Fruit fly (Drosophila melanogaster) whole organism, embryonic: Measurements from ENCODE around the gene CG11382.

ENCODE experiments used
- Atf3 ChIP-seq: fragments of 200-800 bp; sonication (Bioruptor generic); optimal IDR thresholded peaks from 3 replicates; lab custom pipeline; 2016; ENCODE audit warnings: missing biosample characterization, missing genetic modification characterization
- B-H2 ChIP-seq: fragments of 200-800 bp; sonication (Bioruptor generic); optimal IDR thresholded peaks from 2 replicates; lab custom pipeline; 2018; ENCODE audit warnings: missing biosample characterization, mild to moderate bottlenecking, missing genetic modification characterization
- BtbVII ChIP-seq: fragments of 200-800 bp; sonication (Bioruptor generic); optimal IDR thresholded peaks from 3 replicates; lab custom pipeline; 2017; ENCODE audit warnings: missing biosample characterization, mild to moderate bottlenecking, missing genetic modification characterization
- CG10267 ChIP-seq: fragments of 200-800 bp; sonication (Bioruptor generic); optimal IDR thresholded peaks from 2 replicates; lab custom pipeline; 2018; ENCODE audit warnings: missing biosample characterization, mild to moderate bottlenecking, missing genetic modification characterization, moderate library complexity
- CG10431 ChIP-seq: fragments of 200-800 bp; sonication (Bioruptor generic); optimal IDR thresholded peaks from 3 replicates; lab custom pipeline; 2018; ENCODE audit warnings: missing biosample characterization, mild to moderate bottlenecking, missing genetic modification characterization
- CG10462 ChIP-seq: fragments of 200-800 bp; sonication (Bioruptor generic); optimal IDR thresholded peaks from 2 replicates; lab custom pipeline; 2016; ENCODE audit warnings: missing biosample characterization, missing genetic modification characterization
- CG10959 ChIP-seq: fragments of 200-800 bp; sonication (Bioruptor generic); IDR thresholded peaks from 2 replicates; pipeline ENCODE4 v1.3.6; 2022; ENCODE audit warnings: missing biosample characterization, missing genetic modification characterization
- CG11247 ChIP-seq: fragments of 200-800 bp; sonication (Bioruptor generic); IDR thresholded peaks from 2 replicates; pipeline ENCODE4 v1.3.6; 2022; ENCODE audit warnings: missing biosample characterization, missing genetic modification characterization
- CG12104 ChIP-seq: fragments of 200-800 bp; sonication (Bioruptor generic); optimal IDR thresholded peaks from 3 replicates; lab custom pipeline; 2016; ENCODE audit warnings: missing biosample characterization, missing genetic modification characterization
- CG14965 ChIP-seq: fragments of 200-800 bp; sonication (Bioruptor generic); optimal IDR thresholded peaks from 2 replicates; lab custom pipeline; 2016; ENCODE audit warnings: missing biosample characterization, missing genetic modification characterization, borderline replicate concordance
- CG1647 ChIP-seq: fragments of 200-800 bp; sonication (Bioruptor generic); optimal IDR thresholded peaks from 3 replicates; lab custom pipeline; 2016; ENCODE audit warnings: missing biosample characterization, missing genetic modification characterization
- CG16863 ChIP-seq: fragments of 200-800 bp; sonication (Bioruptor generic); optimal IDR thresholded peaks from 3 replicates; lab custom pipeline; 2016; ENCODE audit warnings: missing biosample characterization, missing genetic modification characterization
- CG17568 ChIP-seq: fragments of 200-800 bp; sonication (Bioruptor generic); optimal IDR thresholded peaks from 2 replicates; lab custom pipeline; 2018; ENCODE audit warnings: missing biosample characterization, mild to moderate bottlenecking, missing genetic modification characterization, moderate library complexity
- CG18011 ChIP-seq: fragments of 200-800 bp; sonication (Bioruptor generic); optimal IDR thresholded peaks from 2 replicates; lab custom pipeline; 2017; ENCODE audit warnings: missing biosample characterization, missing genetic modification characterization, mild to moderate bottlenecking, moderate library complexity, missing genotype
- CG2120 ChIP-seq: fragments of 200-800 bp; sonication (Bioruptor generic); optimal IDR thresholded peaks from 3 replicates; lab custom pipeline; 2016; ENCODE audit warnings: missing biosample characterization, missing genetic modification characterization
- CG5245 ChIP-seq: fragments of 200-800 bp; sonication (Bioruptor generic); optimal IDR thresholded peaks from 3 replicates; lab custom pipeline; 2016; ENCODE audit warnings: missing biosample characterization, missing genetic modification characterization
- CG5953 ChIP-seq: fragments of 200-800 bp; sonication (Bioruptor generic); IDR thresholded peaks from 2 replicates; pipeline ENCODE4 v1.3.6; 2022; ENCODE audit warnings: missing biosample characterization, missing genetic modification characterization
- CG7839 ChIP-seq: fragments of 200-800 bp; sonication (Bioruptor generic); optimal IDR thresholded peaks from 3 replicates; lab custom pipeline; 2018; ENCODE audit warnings: missing biosample characterization, mild to moderate bottlenecking, missing genetic modification characterization, moderate library complexity
- CG7928 ChIP-seq: fragments of 200-800 bp; sonication (Bioruptor generic); optimal IDR thresholded peaks from 2 replicates; lab custom pipeline; 2017; ENCODE audit warnings: missing biosample characterization, mild to moderate bottlenecking, missing genetic modification characterization
- CG8924 ChIP-seq: fragments of 200-800 bp; optimal IDR thresholded peaks from 3 replicates; lab custom pipeline; 2019; ENCODE audit warnings: missing biosample characterization, mild to moderate bottlenecking, missing genetic modification characterization, moderate library complexity
- CHES-1-like ChIP-seq: fragments of 200-800 bp; sonication (Bioruptor generic); optimal IDR thresholded peaks from 2 replicates; lab custom pipeline; 2016; ENCODE audit warnings: missing biosample characterization, missing genetic modification characterization
- Dp ChIP-seq: fragments of 200-800 bp; sonication (Bioruptor generic); optimal IDR thresholded peaks from 2 replicates; lab custom pipeline; 2018; ENCODE audit warnings: missing biosample characterization, mild to moderate bottlenecking, missing genetic modification characterization, moderate library complexity
- H15 ChIP-seq: fragments of 200-800 bp; sonication (Bioruptor generic); IDR thresholded peaks from 3 replicates; pipeline ENCODE4 v1.3.6; 2022; ENCODE audit warnings: missing biosample characterization, missing genetic modification characterization
- HHEX ChIP-seq: fragments of 200-800 bp; sonication (Bioruptor generic); optimal IDR thresholded peaks from 3 replicates; lab custom pipeline; 2017; ENCODE audit warnings: missing biosample characterization, mild to moderate bottlenecking, missing genetic modification characterization, missing genetic modification reagents
- HLH4C ChIP-seq: fragments of 200-800 bp; sonication (Bioruptor generic); IDR thresholded peaks from 3 replicates; pipeline ENCODE4 v1.3.6; 2022; ENCODE audit warnings: missing biosample characterization, missing genetic modification characterization; ENCODE audit not compliant: partially characterized antibody
- Jarid2 ChIP-seq: fragments of 200-800 bp; sonication (Bioruptor generic); optimal IDR thresholded peaks from 3 replicates; lab custom pipeline; 2017; ENCODE audit warnings: mild to moderate bottlenecking, missing biosample characterization, missing genetic modification reagents, missing genetic modification characterization
- Max ChIP-seq: fragments of 200-800 bp; sonication (Bioruptor generic); optimal IDR thresholded peaks from 2 replicates; lab custom pipeline; 2016; ENCODE audit warnings: missing biosample characterization, mild to moderate bottlenecking, missing genetic modification characterization
- Meics ChIP-seq: fragments of 200-800 bp; sonication (Bioruptor generic); optimal IDR thresholded peaks from 2 replicates; lab custom pipeline; 2017; ENCODE audit warnings: missing biosample characterization, mild to moderate bottlenecking, missing genetic modification characterization
- NK7.1 ChIP-seq: fragments of 200-800 bp; sonication (Bioruptor generic); optimal IDR thresholded peaks from 3 replicates; lab custom pipeline; 2016; ENCODE audit warnings: missing biosample characterization, missing genetic modification characterization
- Nf-YB ChIP-seq: fragments of 200-800 bp; sonication (Bioruptor generic); optimal IDR thresholded peaks from 3 replicates; lab custom pipeline; 2019; ENCODE audit warnings: missing biosample characterization, mild to moderate bottlenecking, missing genetic modification characterization, moderate library complexity
- Rx ChIP-seq: fragments of 200-800 bp; sonication (Bioruptor generic); IDR thresholded peaks from 2 replicates; pipeline ENCODE4 v1.3.6; 2022; ENCODE audit warnings: missing biosample characterization, missing genetic modification characterization
- Ssrp ChIP-seq: fragments of 200-800 bp; sonication (Bioruptor generic); optimal IDR thresholded peaks from 2 replicates; lab custom pipeline; 2018; ENCODE audit warnings: missing biosample characterization, mild to moderate bottlenecking, missing genetic modification characterization, moderate library complexity
- Vsx1 ChIP-seq: fragments of 200-800 bp; sonication (Bioruptor generic); optimal IDR thresholded peaks from 2 replicates; lab custom pipeline; 2017; ENCODE audit warnings: missing biosample characterization, mild to moderate bottlenecking, missing genetic modification characterization, missing genetic modification reagents
- al ChIP-seq: fragments of 200-800 bp; sonication (Bioruptor generic); IDR thresholded peaks from 2 replicates; pipeline ENCODE4 v1.3.6; 2022; ENCODE audit warnings: missing biosample characterization, missing genetic modification characterization
- cas ChIP-seq: fragments of 200-800 bp; sonication (Bioruptor generic); IDR thresholded peaks from 2 replicates; pipeline ENCODE4 v1.3.6; 2022; ENCODE audit warnings: missing biosample characterization, missing genetic modification characterization
- cato ChIP-seq: fragments of 200-800 bp; sonication (Bioruptor generic); optimal IDR thresholded peaks from 2 replicates; lab custom pipeline; 2016; ENCODE audit warnings: missing biosample characterization, missing genetic modification characterization, borderline replicate concordance
- caup ChIP-seq: fragments of 200-800 bp; sonication (Bioruptor generic); optimal IDR thresholded peaks from 3 replicates; lab custom pipeline; 2017; ENCODE audit warnings: missing biosample characterization, mild to moderate bottlenecking, missing genetic modification characterization, moderate library complexity; ENCODE audit not compliant: severe bottlenecking
- chn ChIP-seq: fragments of 200-800 bp; sonication (Bioruptor generic); optimal IDR thresholded peaks from 2 replicates; lab custom pipeline; 2016; ENCODE audit warnings: missing biosample characterization, missing genetic modification characterization
- crp ChIP-seq, 2 experiments: fragments of 200-800 bp; sonication (Bioruptor generic); optimal IDR thresholded peaks; 2 replicates in 1 of 2; 3 replicates in 1 of 2; lab custom pipeline; 2017; ENCODE audit warnings: missing biosample characterization in 2 of 2, missing genetic modification characterization in 2 of 2, mild to moderate bottlenecking in 1 of 2, moderate library complexity in 1 of 2
- disco-r ChIP-seq: fragments of 200-800 bp; sonication (Bioruptor generic); optimal IDR thresholded peaks from 2 replicates; lab custom pipeline; 2016; ENCODE audit warnings: missing biosample characterization, missing genetic modification characterization
- kah ChIP-seq: fragments of 200-800 bp; sonication (Bioruptor generic); optimal IDR thresholded peaks from 2 replicates; lab custom pipeline; 2018; ENCODE audit warnings: missing biosample characterization, mild to moderate bottlenecking, missing genetic modification characterization
- pb ChIP-seq: fragments of 200-800 bp; sonication (Bioruptor generic); optimal IDR thresholded peaks from 3 replicates; lab custom pipeline; 2016; ENCODE audit warnings: missing biosample characterization, missing genetic modification characterization
- sna ChIP-seq: fragments of 200-800 bp; sonication (Bioruptor generic); IDR thresholded peaks from 2 replicates; pipeline ENCODE4 v1.3.6; 2022; ENCODE audit warnings: missing biosample characterization, missing genetic modification characterization; ENCODE audit not compliant: partially characterized antibody
- stc ChIP-seq: fragments of 200-800 bp; sonication (Bioruptor generic); IDR thresholded peaks from 2 replicates; pipeline ENCODE4 v1.3.6; 2022; ENCODE audit warnings: missing biosample characterization, missing genetic modification characterization
- trem ChIP-seq: fragments of 200-800 bp; optimal IDR thresholded peaks from 3 replicates; lab custom pipeline; 2019; ENCODE audit warnings: missing biosample characterization, mild to moderate bottlenecking, missing genetic modification characterization, moderate library complexity
- unpg ChIP-seq: fragments of 200-800 bp; sonication (Bioruptor generic); optimal IDR thresholded peaks from 3 replicates; lab custom pipeline; 2018; ENCODE audit warnings: missing biosample characterization, mild to moderate bottlenecking, missing genetic modification characterization, moderate library complexity
- wdn ChIP-seq: fragments of 200-800 bp; sonication (Bioruptor generic); IDR thresholded peaks from 2 replicates; pipeline ENCODE4 v1.3.6; 2022; ENCODE audit warnings: missing biosample characterization, missing genetic modification characterization
- zen2 ChIP-seq: fragments of 200-800 bp; sonication (Bioruptor generic); IDR thresholded peaks from 3 replicates; pipeline ENCODE4 v1.3.6; 2022; ENCODE audit warnings: missing biosample characterization, missing genetic modification characterization; ENCODE audit not compliant: partially characterized antibody

CG11382 gene

dm6 chrX:1234817-1235617 lies 25.2 kb downstream of the CG11382 start (continued):
- TF ChIP-seq CG17568 (GFP tag; lab: Kevin White, UChicago) = peak; percentile 67
- TF ChIP-seq CG11247 (GFP tag; lab: Robert Waterston, UW) = peak; percentile 76
- peak; percentile 45 for TF ChIP-seq Max (GFP tag; lab: Kevin White, UChicago)
- TF ChIP-seq CG10431 (GFP tag; lab: Kevin White, UChicago) = peak; percentile 49
- TF ChIP-seq crp (GFP tag; optimal IDR thresholded peaks at IDR 0.05; lab: Kevin White, UChicago) = peak in 1 of 2 experiments; percentile 38
- peak; percentile 67 for TF ChIP-seq al
- peak; percentile 37 for TF ChIP-seq disco-r (GFP tag; lab: Kevin White, UChicago)
- TF ChIP-seq cas = 0 out of 2 replicates have a peak, but pooled peaks have one; percentile 39
- TF ChIP-seq CG10462 (GFP tag; lab: Kevin White, UChicago) = peak; percentile 9
- TF ChIP-seq CG14965 = peak; percentile 4
- peak; percentile 73 for TF ChIP-seq stc (GFP tag; lab: Robert Waterston, UW)
- TF ChIP-seq HHEX (GFP tag; lab: Kevin White, UChicago) = peak; percentile 66
- peak; percentile 63 for TF ChIP-seq Vsx1 (GFP tag; lab: Kevin White, UChicago)
- TF ChIP-seq trem (tag; lab: Kevin White, UChicago) = peak; percentile 68
- no peak for TF ChIP-seq CG5953
- TF ChIP-seq Jarid2 = peak; percentile 46
- peak; percentile 45 for TF ChIP-seq CG18011 (GFP tag; lab: Kevin White, UChicago)
- TF ChIP-seq Atf3 = peak; percentile 97
- TF ChIP-seq B-H2 = peak; percentile 63
- peak; percentile 47 for TF ChIP-seq CG1647 (GFP tag; lab: Kevin White, UChicago)
- peak; percentile 83 for TF ChIP-seq CG2120
- peak; percentile 81 for TF ChIP-seq CG8924 (tag; lab: Kevin White, UChicago)
- TF ChIP-seq pb (GFP tag; lab: Kevin White, UChicago) = peak; percentile 69
- peak; percentile 59 for TF ChIP-seq NK7.1 (GFP tag; lab: Kevin White, UChicago)
- TF ChIP-seq Ssrp (tag; lab: Kevin White, UChicago) = peak; percentile 83
- TF ChIP-seq CG12104 (GFP tag; lab: Kevin White, UChicago) = peak; percentile 44
- TF ChIP-seq sna = peak; percentile 51; the same call in 1 of the 2 replicates
- peak; percentile 19 for TF ChIP-seq CG5245 (GFP tag; lab: Kevin White, UChicago)
- no peak for TF ChIP-seq HLH4C (GFP tag; lab: Robert Waterston, UW)
- peak; percentile 79 for TF ChIP-seq CG10267 (tag; lab: Kevin White, UChicago)
- peak; percentile 73 for TF ChIP-seq Meics (GFP tag; lab: Kevin White, UChicago)
- TF ChIP-seq H15 = peak; percentile 71; the same call in 2 of the 3 replicates
- peak; percentile 82 for TF ChIP-seq unpg (GFP tag; lab: Kevin White, UChicago)
- TF ChIP-seq CG10959 (GFP tag; lab: Robert Waterston, UW) = peak; percentile 87
- TF ChIP-seq caup (GFP tag; lab: Kevin White, UChicago) = peak; percentile 72
- TF ChIP-seq Dp (GFP tag; lab: Kevin White, UChicago) = no peak
- TF ChIP-seq Rx (GFP tag; lab: Robert Waterston, UW) = peak; percentile 78
- TF ChIP-seq Nf-YB = peak; percentile 58
- peak; percentile 86 for TF ChIP-seq CG7839 (tag; lab: Kevin White, UChicago)
- TF ChIP-seq BtbVII (GFP tag; lab: Kevin White, UChicago) = peak; percentile 79
- TF ChIP-seq cato = no peak
- peak; percentile 71 for TF ChIP-seq chn (GFP tag; lab: Kevin White, UChicago)
- TF ChIP-seq CHES-1-like (GFP tag; lab: Kevin White, UChicago) = peak; percentile 69
- TF ChIP-seq wdn (GFP tag; lab: Robert Waterston, UW) = 0 out of 2 replicates have a peak, but pooled peaks have one; percentile 28
- TF ChIP-seq zen2 (GFP tag; lab: Robert Waterston, UW) = no peak
- TF ChIP-seq kah (GFP tag; lab: Kevin White, UChicago) = no peak
- no peak for TF ChIP-seq CG7928
- TF ChIP-seq CG16863 = peak; percentile 74
